Fruit fly (Drosophila melanogaster) whole organism, embryonic: ENCODE results near the gene CG13896.
A peak's percentile ranks its signal among the peaks of the same experiment; 100 is the strongest.

ENCODE experiments used
- Aef1 ChIP-seq: fragments of 200-800 bp; sonication (Bioruptor generic); IDR thresholded peaks from 3 replicates; pipeline ENCODE4 v1.3.6; 2022; ENCODE audit warnings: missing biosample characterization, missing genetic modification characterization
- Atf3 ChIP-seq: fragments of 200-800 bp; sonication (Bioruptor generic); optimal IDR thresholded peaks from 3 replicates; lab custom pipeline; 2016; ENCODE audit warnings: missing biosample characterization, missing genetic modification characterization
- CG10321 ChIP-seq: fragments of 200-800 bp; sonication (Bioruptor generic); IDR thresholded peaks from 2 replicates; pipeline ENCODE4 v1.3.6; 2022; ENCODE audit warnings: missing biosample characterization, missing genetic modification characterization
- CG10543 ChIP-seq: fragments of 200-800 bp; sonication (Bioruptor generic); optimal IDR thresholded peaks from 3 replicates; lab custom pipeline; 2017; ENCODE audit warnings: missing biosample characterization, mild to moderate bottlenecking, missing genetic modification characterization, moderate library complexity
- CG10654 ChIP-seq: fragments of 200-800 bp; sonication (Bioruptor generic); optimal IDR thresholded peaks from 2 replicates; lab custom pipeline; 2016; ENCODE audit warnings: missing biosample characterization, missing genetic modification characterization
- CG11085 ChIP-seq: fragments of 200-800 bp; sonication (Bioruptor generic); IDR thresholded peaks from 2 replicates; pipeline ENCODE4 v1.3.6; 2022; ENCODE audit warnings: missing biosample characterization, missing genetic modification characterization
- CG11504 ChIP-seq: fragments of 200-800 bp; sonication (Bioruptor generic); optimal IDR thresholded peaks from 3 replicates; lab custom pipeline; 2019; ENCODE audit warnings: missing biosample characterization, mild to moderate bottlenecking, missing genetic modification characterization, moderate library complexity
- CG11560 ChIP-seq: fragments of 200-800 bp; sonication (Bioruptor generic); IDR thresholded peaks from 3 replicates; pipeline ENCODE4 v1.3.6; 2022; ENCODE audit warnings: missing biosample characterization, missing genetic modification characterization
- CG11696 ChIP-seq: fragments of 200-800 bp; sonication (Bioruptor generic); IDR thresholded peaks from 2 replicates; pipeline ENCODE4 v1.3.6; 2022; ENCODE audit warnings: missing biosample characterization, missing genetic modification characterization
- CG11723 ChIP-seq: fragments of 200-800 bp; sonication (Bioruptor generic); optimal IDR thresholded peaks from 2 replicates; lab custom pipeline; 2017; ENCODE audit warnings: missing biosample characterization, mild to moderate bottlenecking, missing genetic modification characterization
- CG12299 ChIP-seq: fragments of 200-800 bp; sonication (Bioruptor generic); optimal IDR thresholded peaks from 2 replicates; lab custom pipeline; 2018; ENCODE audit warnings: missing biosample characterization, mild to moderate bottlenecking, missing genetic modification characterization
- CG1233 ChIP-seq: fragments of 200-800 bp; sonication (Bioruptor generic); optimal IDR thresholded peaks from 4 replicates; lab custom pipeline; 2018; ENCODE audit warnings: missing biosample characterization, mild to moderate bottlenecking, missing genetic modification characterization
- CG13123 ChIP-seq: fragments of 200-800 bp; sonication (Bioruptor generic); optimal IDR thresholded peaks from 2 replicates; lab custom pipeline; 2016; ENCODE audit warnings: missing biosample characterization, missing genetic modification characterization
- CG14860 ChIP-seq: fragments of 200-800 bp; sonication (Bioruptor generic); IDR thresholded peaks from 3 replicates; pipeline ENCODE4 v1.3.6; 2022; ENCODE audit warnings: missing biosample characterization, missing genetic modification characterization; ENCODE audit not compliant: partially characterized antibody
- CG16813 ChIP-seq: fragments of 200-800 bp; sonication (Bioruptor generic); IDR thresholded peaks from 3 replicates; pipeline ENCODE4 v1.3.6; 2022; ENCODE audit warnings: missing biosample characterization, missing genetic modification characterization; ENCODE audit not compliant: partially characterized antibody
- CG17361 ChIP-seq: fragments of 200-800 bp; sonication (Bioruptor generic); IDR thresholded peaks from 3 replicates; pipeline ENCODE4 v1.3.6; 2022; ENCODE audit warnings: missing biosample characterization, missing genetic modification characterization
- CG2120 ChIP-seq: fragments of 200-800 bp; sonication (Bioruptor generic); optimal IDR thresholded peaks from 3 replicates; lab custom pipeline; 2016; ENCODE audit warnings: missing biosample characterization, missing genetic modification characterization
- CG31224 ChIP-seq: fragments of 200-800 bp; sonication (Bioruptor generic); IDR thresholded peaks from 2 replicates; pipeline ENCODE4 v1.3.6; 2022; ENCODE audit warnings: missing biosample characterization, missing genetic modification characterization
- CG31441 ChIP-seq: fragments of 200-800 bp; sonication (Bioruptor generic); IDR thresholded peaks from 2 replicates; pipeline ENCODE4 v1.3.6; 2022; ENCODE audit warnings: missing biosample characterization, missing genetic modification characterization
- CG42726 ChIP-seq: fragments of 200-800 bp; sonication (Bioruptor generic); IDR thresholded peaks from 2 replicates; pipeline ENCODE4 v1.3.6; 2022; ENCODE audit warnings: missing biosample characterization, missing genetic modification characterization; ENCODE audit not compliant: partially characterized antibody
- CG6765 ChIP-seq: fragments of 200-800 bp; sonication (Bioruptor generic); optimal IDR thresholded peaks from 3 replicates; lab custom pipeline; 2017; ENCODE audit warnings: missing biosample characterization, mild to moderate bottlenecking, missing genetic modification characterization
- CG6854 ChIP-seq: fragments of 200-800 bp; sonication (Bioruptor generic); optimal IDR thresholded peaks from 3 replicates; lab custom pipeline; 2017; ENCODE audit warnings: missing biosample characterization, mild to moderate bottlenecking, missing genetic modification characterization
- CG9215 ChIP-seq: fragments of 200-800 bp; sonication (Bioruptor generic); IDR thresholded peaks from 2 replicates; pipeline ENCODE4 v1.3.6; 2022; ENCODE audit warnings: missing biosample characterization, missing genetic modification characterization
- Dfd ChIP-seq, 2 experiments: fragments of >200 bp; optimal IDR thresholded peaks; 2 replicates each; lab custom pipeline; 2017; ENCODE audit warnings: missing biosample characterization in 2 of 2, missing genetic modification characterization in 2 of 2
- GATAe ChIP-seq: fragments of 200-800 bp; sonication (Bioruptor generic); conservative IDR thresholded peaks from 2 replicates; pipeline ENCODE4 v1.3.6; 2022; ENCODE audit warnings: missing biosample characterization, missing genetic modification characterization
- Hr78 ChIP-seq, 2 experiments: fragments of 200-800 bp in 1 of 2; fragments of >200 bp in 1 of 2; sonication (Bioruptor generic) in 1 of 2; optimal IDR thresholded peaks; 2 replicates each; lab custom pipeline; 2017 to 2019; ENCODE audit warnings: missing biosample characterization in 2 of 2, missing genetic modification characterization in 2 of 2, mild to moderate bottlenecking in 1 of 2, moderate library complexity in 1 of 2
- Kr ChIP-seq: fragments of 200-800 bp; sonication (Bioruptor generic); optimal IDR thresholded peaks from 2 replicates; lab custom pipeline; 2017; ENCODE audit warnings: missing biosample characterization, mild to moderate bottlenecking, missing genetic modification characterization
- NFAT ChIP-seq: fragments of 200-800 bp; sonication (Bioruptor generic); IDR thresholded peaks from 2 replicates; pipeline ENCODE4 v1.3.6; 2022; ENCODE audit warnings: missing biosample characterization, missing genetic modification characterization
- Trl ChIP-seq, 3 experiments: fragments of >200 bp in 2 of 3; fragments of 200-800 bp in 1 of 3; sonication (Bioruptor generic) in 1 of 3; optimal IDR thresholded peaks; 2 replicates in 1 of 3; 3 replicates in 2 of 3; lab custom pipeline; 2016 to 2017; ENCODE audit warnings: missing biosample characterization in 1 of 3, missing genetic modification characterization in 1 of 3
- Xrp1 ChIP-seq: fragments of 200-800 bp; sonication (Bioruptor generic); IDR thresholded peaks from 2 replicates; pipeline ENCODE4 v1.3.6; 2022; ENCODE audit warnings: missing biosample characterization, missing genetic modification characterization
- YL-1 ChIP-seq: fragments of 200-800 bp; sonication (Bioruptor generic); optimal IDR thresholded peaks from 3 replicates; lab custom pipeline; 2017; ENCODE audit warnings: missing biosample characterization, mild to moderate bottlenecking, missing genetic modification characterization
- ab ChIP-seq: fragments of 200-800 bp; sonication (Bioruptor generic); optimal IDR thresholded peaks from 2 replicates; lab custom pipeline; 2016; ENCODE audit warnings: missing biosample characterization, missing genetic modification characterization
- amos ChIP-seq: fragments of 200-800 bp; sonication (Bioruptor generic); IDR thresholded peaks from 2 replicates; pipeline ENCODE4 v1.3.6; 2022; ENCODE audit warnings: missing biosample characterization, missing genetic modification characterization; ENCODE audit not compliant: partially characterized antibody
- ara ChIP-seq: fragments of 200-800 bp; sonication (Bioruptor generic); IDR thresholded peaks from 2 replicates; pipeline ENCODE4 v1.3.6; 2022; ENCODE audit warnings: missing biosample characterization, missing genetic modification characterization
- btn ChIP-seq: fragments of 200-800 bp; sonication (Bioruptor generic); optimal IDR thresholded peaks from 2 replicates; lab custom pipeline; 2016; ENCODE audit warnings: missing biosample characterization, missing genetic modification characterization
- dmrt11E ChIP-seq: fragments of 200-800 bp; sonication (Bioruptor generic); optimal IDR thresholded peaks from 3 replicates; lab custom pipeline; 2018; ENCODE audit warnings: missing biosample characterization, mild to moderate bottlenecking, missing genetic modification characterization, moderate library complexity
- exex ChIP-seq: fragments of 200-800 bp; sonication (Bioruptor generic); optimal IDR thresholded peaks from 4 replicates; lab custom pipeline; 2018; ENCODE audit warnings: missing biosample characterization, mild to moderate bottlenecking, missing genetic modification characterization, moderate library complexity
- hkb ChIP-seq, 2 experiments: fragments of 200-800 bp in 1 of 2; fragments of >200 bp in 1 of 2; sonication (Bioruptor generic) in 1 of 2; IDR thresholded peaks in 1 of 2; optimal IDR thresholded peaks in 1 of 2; 2 replicates each; pipeline versions ENCODE4 v1.3.6 to Lab custom; 2017 to 2022; ENCODE audit warnings: missing biosample characterization in 1 of 2, missing genetic modification characterization in 1 of 2
- kay ChIP-seq: fragments of 200-800 bp; sonication (Bioruptor generic); optimal IDR thresholded peaks from 2 replicates; lab custom pipeline; 2016; ENCODE audit warnings: missing biosample characterization, missing genetic modification characterization
- ken ChIP-seq: fragments of 200-800 bp; sonication (Bioruptor generic); IDR thresholded peaks from 3 replicates; pipeline ENCODE4 v1.3.6; 2022; ENCODE audit warnings: missing biosample characterization, missing genetic modification characterization
- lbe ChIP-seq: fragments of 200-800 bp; sonication (Bioruptor generic); optimal IDR thresholded peaks from 2 replicates; lab custom pipeline; 2016; ENCODE audit warnings: missing biosample characterization, mild to moderate bottlenecking, missing genetic modification characterization
- maf-S ChIP-seq: fragments of 200-800 bp; sonication (Bioruptor generic); optimal IDR thresholded peaks from 2 replicates; lab custom pipeline; 2016; ENCODE audit warnings: missing biosample characterization, missing genetic modification characterization
- p53 ChIP-seq: fragments of 200-800 bp; sonication (Bioruptor generic); optimal IDR thresholded peaks from 2 replicates; lab custom pipeline; 2016; ENCODE audit warnings: missing biosample characterization, missing genetic modification characterization
- run ChIP-seq: fragments of 200-800 bp; sonication (Bioruptor generic); optimal IDR thresholded peaks from 3 replicates; lab custom pipeline; 2018; ENCODE audit warnings: missing biosample characterization, mild to moderate bottlenecking, missing genetic modification characterization
- sd ChIP-seq: fragments of 200-800 bp; sonication (Bioruptor generic); optimal IDR thresholded peaks from 3 replicates; lab custom pipeline; 2018; ENCODE audit warnings: missing biosample characterization, mild to moderate bottlenecking, missing genetic modification characterization, moderate library complexity
- slou ChIP-seq: fragments of 200-800 bp; sonication (Bioruptor generic); optimal IDR thresholded peaks from 3 replicates; lab custom pipeline; 2016; ENCODE audit warnings: missing biosample characterization, missing genetic modification characterization
- sr ChIP-seq: fragments of 200-800 bp; sonication (Bioruptor generic); IDR thresholded peaks from 3 replicates; pipeline ENCODE4 v1.3.6; 2022; ENCODE audit warnings: missing biosample characterization, missing genetic modification characterization
- twi ChIP-seq: fragments of 200-800 bp; optimal IDR thresholded peaks from 2 replicates; lab custom pipeline; 2019; ENCODE audit warnings: missing biosample characterization, mild to moderate bottlenecking, missing genetic modification characterization, moderate library complexity
- zfh2 ChIP-seq: fragments of 200-800 bp; sonication (Bioruptor generic); optimal IDR thresholded peaks from 2 replicates; lab custom pipeline; 2016; ENCODE audit warnings: missing biosample characterization, missing genetic modification characterization

CG13896 gene

dm6 chr3L:700160-700917 is 11.3 kb downstream of the CG13896 start (continued):
- TF ChIP-seq lbe (GFP tag; lab: Kevin White, UChicago), result no peak
- TF ChIP-seq ara (GFP tag; lab: Robert Waterston, UW), result peak; percentile 50; the same call in 1 of the 2 replicates
- no peak for TF ChIP-seq kay (GFP tag; lab: Kevin White, UChicago)
- TF ChIP-seq Aef1, result no peak
- TF ChIP-seq ab (GFP tag; lab: Kevin White, UChicago), result no peak
- TF ChIP-seq hkb (optimal IDR thresholded peaks at IDR 0.05; lab: Kevin White, UChicago), result no peak
- TF ChIP-seq hkb (GFP tag; IDR thresholded peaks at IDR 0.05; lab: Robert Waterston, UW), result peak; percentile 80
- TF ChIP-seq CG6854 (GFP tag; lab: Kevin White, UChicago), result peak; percentile 71
- TF ChIP-seq CG1233 (GFP tag; lab: Kevin White, UChicago), result peak; percentile 41
- peak; percentile 19 for TF ChIP-seq YL-1 (GFP tag; lab: Kevin White, UChicago)
- TF ChIP-seq twi (tag; lab: Kevin White, UChicago), result no peak
- TF ChIP-seq dmrt11E (tag; lab: Kevin White, UChicago), result peak; percentile 22
- TF ChIP-seq CG2120 (GFP tag; lab: Kevin White, UChicago), result peak; percentile 69
- no peak for TF ChIP-seq btn (GFP tag; lab: Kevin White, UChicago)
- no peak for TF ChIP-seq sr (GFP tag; lab: Robert Waterston, UW)
- TF ChIP-seq Atf3 (GFP tag; lab: Kevin White, UChicago), result no peak
- TF ChIP-seq Dfd (GFP tag; optimal IDR thresholded peaks at IDR 0.05; lab: Kevin White, UChicago), result no peak
- peak; percentile 14 for TF ChIP-seq maf-S (GFP tag; lab: Kevin White, UChicago)
- no peak for TF ChIP-seq CG10543 (GFP tag; lab: Kevin White, UChicago)
- no peak for TF ChIP-seq CG31224 (GFP tag; lab: Robert Waterston, UW)
- peak; percentile 73 for TF ChIP-seq CG11504 (tag; lab: Kevin White, UChicago)
- TF ChIP-seq CG6765, result peak; percentile 25
- TF ChIP-seq slou (GFP tag; lab: Kevin White, UChicago), result no peak
- no peak for TF ChIP-seq CG9215 (GFP tag; lab: Robert Waterston, UW)
- TF ChIP-seq NFAT (GFP tag; lab: Robert Waterston, UW), result no peak
- no peak for TF ChIP-seq CG11560 (tag; lab: Robert Waterston, UW)
- no peak for TF ChIP-seq ken
- TF ChIP-seq CG16813, result no peak
- TF ChIP-seq CG11696 (GFP tag; lab: Robert Waterston, UW), result no peak
- no peak for TF ChIP-seq exex (tag; lab: Kevin White, UChicago)
- no peak for TF ChIP-seq CG10321 (GFP tag; lab: Robert Waterston, UW)
- TF ChIP-seq CG13123, result no peak
- TF ChIP-seq GATAe (GFP tag; lab: Robert Waterston, UW), result no peak
- no peak for TF ChIP-seq Kr (GFP tag; lab: Kevin White, UChicago)
- peak; percentile 34 for TF ChIP-seq CG11723 (GFP tag; lab: Kevin White, UChicago)
- peak; percentile 71; the same call in 2 of the 3 replicates for TF ChIP-seq CG17361 (GFP tag; lab: Robert Waterston, UW)
- TF ChIP-seq amos (GFP tag; lab: Robert Waterston, UW), result no peak
- no peak for TF ChIP-seq CG42726 (GFP tag; lab: Robert Waterston, UW)
- TF ChIP-seq CG14860 (GFP tag; lab: Robert Waterston, UW), result no peak
- TF ChIP-seq run, result peak; percentile 49
- TF ChIP-seq CG31441, result peak; percentile 73
- no peak for TF ChIP-seq Trl (optimal IDR thresholded peaks at IDR 0.05; lab: Kevin White, UChicago)
- TF ChIP-seq Trl (GFP tag; optimal IDR thresholded peaks at IDR 0.05; lab: Kevin White, UChicago), result peak; percentile 45
- no peak for TF ChIP-seq p53 (GFP tag; lab: Kevin White, UChicago)
- TF ChIP-seq CG10654 (GFP tag; lab: Kevin White, UChicago), result peak; percentile 24
- TF ChIP-seq Hr78 (GFP tag; optimal IDR thresholded peaks at IDR 0.05; lab: Kevin White, UChicago), result peak in 1 of 2 experiments; percentile 79
- TF ChIP-seq CG11085 (GFP tag; lab: Robert Waterston, UW), result no peak
- no peak for TF ChIP-seq zfh2 (GFP tag; lab: Kevin White, UChicago)
- peak; percentile 69 for TF ChIP-seq Xrp1 (GFP tag; lab: Robert Waterston, UW)
- TF ChIP-seq CG12299 (tag; lab: Kevin White, UChicago), result peak; percentile 72
- no peak for TF ChIP-seq sd
